Fruit fly (Drosophila melanogaster) whole organism, embryonic: ENCODE measurements around the gene Kaz-m1.
A peak's percentile ranks its signal among the peaks of the same experiment; 100 is the strongest.

Experiments
- CG10462 ChIP-seq: fragments of 200-800 bp; sonication (Bioruptor generic); optimal IDR thresholded peaks from 2 replicates; lab custom pipeline; 2016; ENCODE audit warnings: missing biosample characterization, missing genetic modification characterization
- CG11504 ChIP-seq: fragments of 200-800 bp; sonication (Bioruptor generic); optimal IDR thresholded peaks from 3 replicates; lab custom pipeline; 2019; ENCODE audit warnings: missing biosample characterization, mild to moderate bottlenecking, missing genetic modification characterization, moderate library complexity
- CG12236 ChIP-seq: fragments of 200-800 bp; sonication (Bioruptor generic); optimal IDR thresholded peaks from 2 replicates; lab custom pipeline; 2016; ENCODE audit warnings: missing biosample characterization, missing genetic modification characterization
- CG12744 ChIP-seq: fragments of 200-800 bp; sonication (Bioruptor generic); optimal IDR thresholded peaks from 2 replicates; lab custom pipeline; 2016; ENCODE audit warnings: missing biosample characterization, missing genetic modification characterization
- CG13624 ChIP-seq: fragments of 200-800 bp; sonication (Bioruptor generic); optimal IDR thresholded peaks from 2 replicates; lab custom pipeline; 2016; ENCODE audit warnings: missing biosample characterization, missing genetic modification characterization
- CG14667 ChIP-seq: fragments of 200-800 bp; sonication (Bioruptor generic); IDR thresholded peaks from 2 replicates; pipeline ENCODE4 v1.3.6; 2022; ENCODE audit warnings: missing biosample characterization, missing genetic modification characterization
- CG17385 ChIP-seq: fragments of 200-800 bp; sonication (Bioruptor generic); optimal IDR thresholded peaks from 3 replicates; lab custom pipeline; 2018; ENCODE audit warnings: missing biosample characterization, mild to moderate bottlenecking, missing genetic modification characterization
- CG17829 ChIP-seq: fragments of 200-800 bp; optimal IDR thresholded peaks from 2 replicates; lab custom pipeline; 2019; ENCODE audit warnings: missing biosample characterization, mild to moderate bottlenecking, missing genetic modification characterization, moderate library complexity
- CG4424 ChIP-seq: fragments of 200-800 bp; sonication (Bioruptor generic); optimal IDR thresholded peaks from 3 replicates; lab custom pipeline; 2016; ENCODE audit warnings: missing biosample characterization, missing genetic modification characterization
- CG4707 ChIP-seq: fragments of 200-800 bp; sonication (Bioruptor generic); optimal IDR thresholded peaks from 2 replicates; lab custom pipeline; 2018; ENCODE audit warnings: missing biosample characterization, mild to moderate bottlenecking, missing genetic modification characterization, moderate library complexity
- CG5180 ChIP-seq: fragments of 200-800 bp; sonication (Bioruptor generic); optimal IDR thresholded peaks from 3 replicates; lab custom pipeline; 2017; ENCODE audit warnings: missing biosample characterization, missing genetic modification characterization, mild to moderate bottlenecking, moderate library complexity, missing genetic modification reagents
- CG8765 ChIP-seq: fragments of 200-800 bp; sonication (Bioruptor generic); IDR thresholded peaks from 2 replicates; pipeline ENCODE4 v1.3.6; 2022; ENCODE audit warnings: missing biosample characterization, missing genetic modification characterization
- CG9215 ChIP-seq: fragments of 200-800 bp; sonication (Bioruptor generic); IDR thresholded peaks from 2 replicates; pipeline ENCODE4 v1.3.6; 2022; ENCODE audit warnings: missing biosample characterization, missing genetic modification characterization
- D ChIP-seq, 2 experiments: fragments of 200-800 bp in 1 of 2; fragments of >200 bp in 1 of 2; sonication (Bioruptor generic) in 1 of 2; optimal IDR thresholded peaks; 2 replicates in 1 of 2; 3 replicates in 1 of 2; lab custom pipeline; 2017; ENCODE audit warnings: mild to moderate bottlenecking in 1 of 2, missing biosample characterization in 1 of 2, missing genetic modification characterization in 1 of 2, missing genetic modification reagents in 1 of 2
- Dp ChIP-seq: fragments of 200-800 bp; sonication (Bioruptor generic); optimal IDR thresholded peaks from 2 replicates; lab custom pipeline; 2018; ENCODE audit warnings: missing biosample characterization, mild to moderate bottlenecking, missing genetic modification characterization, moderate library complexity
- Ets65A ChIP-seq: fragments of 200-800 bp; sonication (Bioruptor generic); peaks from one replicate; lab custom pipeline; 2016; ENCODE audit warnings: missing biosample characterization, missing genetic modification characterization
- Hr51 ChIP-seq, 2 experiments: fragments of 200-800 bp; sonication (Bioruptor generic); optimal IDR thresholded peaks; 2 replicates in 1 of 2; 3 replicates in 1 of 2; lab custom pipeline; 2016 to 2018; ENCODE audit warnings: missing biosample characterization in 2 of 2, missing genetic modification characterization in 2 of 2, mild to moderate bottlenecking in 1 of 2, moderate library complexity in 1 of 2
- MTF-1 ChIP-seq: fragments of 200-800 bp; sonication (Bioruptor generic); optimal IDR thresholded peaks from 2 replicates; lab custom pipeline; 2018; ENCODE audit warnings: missing biosample characterization, mild to moderate bottlenecking, missing genetic modification characterization, borderline replicate concordance
- Max ChIP-seq: fragments of 200-800 bp; sonication (Bioruptor generic); optimal IDR thresholded peaks from 2 replicates; lab custom pipeline; 2016; ENCODE audit warnings: missing biosample characterization, mild to moderate bottlenecking, missing genetic modification characterization
- Myb ChIP-seq: fragments of 200-800 bp; sonication (Bioruptor generic); optimal IDR thresholded peaks from 2 replicates; lab custom pipeline; 2016; ENCODE audit warnings: missing biosample characterization, missing genetic modification characterization
- NC2β ChIP-seq: fragments of 200-800 bp; sonication (Bioruptor generic); optimal IDR thresholded peaks from 2 replicates; lab custom pipeline; 2016; ENCODE audit warnings: missing biosample characterization, missing genetic modification characterization
- Nf-YA ChIP-seq: fragments of 200-800 bp; sonication (Bioruptor generic); IDR thresholded peaks from 2 replicates; pipeline ENCODE4 v1.3.6; 2022; ENCODE audit warnings: missing biosample characterization, missing genetic modification characterization
- YL-1 ChIP-seq: fragments of 200-800 bp; sonication (Bioruptor generic); optimal IDR thresholded peaks from 3 replicates; lab custom pipeline; 2017; ENCODE audit warnings: missing biosample characterization, mild to moderate bottlenecking, missing genetic modification characterization
- bab2 ChIP-seq: fragments of 200-800 bp; sonication (Bioruptor generic); optimal IDR thresholded peaks from 2 replicates; lab custom pipeline; 2016; ENCODE audit warnings: missing biosample characterization, missing genetic modification characterization
- bigmax ChIP-seq: fragments of 200-800 bp; sonication (Bioruptor generic); optimal IDR thresholded peaks from 2 replicates; lab custom pipeline; 2018; ENCODE audit warnings: missing biosample characterization, mild to moderate bottlenecking, missing genetic modification characterization
- bowl ChIP-seq: fragments of 200-800 bp; sonication (Bioruptor generic); IDR thresholded peaks from 2 replicates; pipeline ENCODE4 v1.3.6; 2022; ENCODE audit warnings: missing biosample characterization, missing genetic modification characterization
- chif ChIP-seq, 2 experiments: fragments of 200-800 bp; sonication (Bioruptor generic); optimal IDR thresholded peaks; 3 replicates each; lab custom pipeline; 2016; ENCODE audit warnings: missing biosample characterization in 2 of 2, missing genetic modification characterization in 2 of 2
- eve ChIP-seq, 2 experiments: fragments of >200 bp; optimal IDR thresholded peaks; 2 replicates each; lab custom pipeline; 2017; ENCODE audit warnings: missing biosample characterization in 2 of 2, missing genetic modification characterization in 2 of 2
- gcm2 ChIP-seq: fragments of 200-800 bp; sonication (Bioruptor generic); optimal IDR thresholded peaks from 2 replicates; lab custom pipeline; 2016; ENCODE audit warnings: missing biosample characterization, missing genetic modification characterization
- ham ChIP-seq: fragments of 200-800 bp; sonication (Bioruptor generic); IDR thresholded peaks from 2 replicates; pipeline ENCODE4 v1.3.6; 2022; ENCODE audit warnings: missing biosample characterization, missing genetic modification characterization
- hb ChIP-seq: fragments of 200-800 bp; sonication (Bioruptor generic); IDR thresholded peaks from 3 replicates; pipeline ENCODE4 v1.3.6; 2022; ENCODE audit warnings: missing biosample characterization, missing genetic modification characterization; ENCODE audit not compliant: partially characterized antibody
- her ChIP-seq: fragments of 200-800 bp; sonication (Bioruptor generic); optimal IDR thresholded peaks from 2 replicates; lab custom pipeline; 2016; ENCODE audit warnings: missing biosample characterization, missing genetic modification characterization
- kah ChIP-seq: fragments of 200-800 bp; sonication (Bioruptor generic); optimal IDR thresholded peaks from 2 replicates; lab custom pipeline; 2018; ENCODE audit warnings: missing biosample characterization, mild to moderate bottlenecking, missing genetic modification characterization
- ken ChIP-seq: fragments of 200-800 bp; sonication (Bioruptor generic); IDR thresholded peaks from 3 replicates; pipeline ENCODE4 v1.3.6; 2022; ENCODE audit warnings: missing biosample characterization, missing genetic modification characterization
- lmd ChIP-seq: fragments of 200-800 bp; sonication (Bioruptor generic); IDR thresholded peaks from 2 replicates; pipeline ENCODE4 v1.3.6; 2022; ENCODE audit warnings: missing biosample characterization, missing genetic modification characterization
- nau ChIP-seq: fragments of 200-800 bp; sonication (Bioruptor generic); optimal IDR thresholded peaks from 3 replicates; lab custom pipeline; 2017; ENCODE audit warnings: missing biosample characterization, mild to moderate bottlenecking, missing genetic modification characterization, missing genetic modification reagents
- nerfin-1 ChIP-seq: fragments of 200-800 bp; sonication (Bioruptor generic); optimal IDR thresholded peaks from 3 replicates; lab custom pipeline; 2019; ENCODE audit warnings: missing biosample characterization, mild to moderate bottlenecking, missing genetic modification characterization, moderate library complexity
- nmo ChIP-seq: fragments of 200-800 bp; sonication (Bioruptor generic); optimal IDR thresholded peaks from 2 replicates; lab custom pipeline; 2018; ENCODE audit warnings: missing biosample characterization, mild to moderate bottlenecking, missing genetic modification characterization, moderate library complexity
- oc ChIP-seq: fragments of 200-800 bp; sonication (Bioruptor generic); optimal IDR thresholded peaks from 2 replicates; lab custom pipeline; 2018; ENCODE audit warnings: missing biosample characterization, mild to moderate bottlenecking, missing genetic modification characterization, moderate library complexity
- peb ChIP-seq: fragments of 200-800 bp; sonication (Bioruptor generic); IDR thresholded peaks from 2 replicates; pipeline ENCODE4 v1.3.6; 2022; ENCODE audit warnings: missing biosample characterization, missing genetic modification characterization
- phol ChIP-seq: fragments of 200-800 bp; sonication (Bioruptor generic); optimal IDR thresholded peaks from 3 replicates; lab custom pipeline; 2018; ENCODE audit warnings: missing biosample characterization, mild to moderate bottlenecking, missing genetic modification characterization, moderate library complexity
- pnt ChIP-seq: fragments of 200-800 bp; sonication (Bioruptor generic); optimal IDR thresholded peaks from 3 replicates; lab custom pipeline; 2016; ENCODE audit warnings: missing biosample characterization, missing genetic modification characterization
- ranshi ChIP-seq: fragments of 200-800 bp; sonication (Bioruptor generic); IDR thresholded peaks from 2 replicates; pipeline ENCODE4 v1.3.6; 2022; ENCODE audit warnings: missing biosample characterization, missing genetic modification characterization
- row ChIP-seq: fragments of 200-800 bp; sonication (Bioruptor generic); IDR thresholded peaks from 3 replicates; pipeline ENCODE4 v1.3.6; 2022; ENCODE audit warnings: missing biosample characterization, missing genetic modification characterization
- sisA ChIP-seq: fragments of 200-800 bp; sonication (Bioruptor generic); IDR thresholded peaks from 2 replicates; pipeline ENCODE4 v1.3.6; 2022; ENCODE audit warnings: missing biosample characterization, missing genetic modification characterization
- tx ChIP-seq: fragments of 200-800 bp; sonication (Bioruptor generic); optimal IDR thresholded peaks from 2 replicates; lab custom pipeline; 2016; ENCODE audit warnings: missing biosample characterization, missing genetic modification characterization
- vfl ChIP-seq: fragments of 200-800 bp; sonication (Bioruptor generic); optimal IDR thresholded peaks from 2 replicates; lab custom pipeline; 2016; ENCODE audit warnings: missing biosample characterization, missing genetic modification characterization
- wek ChIP-seq: fragments of 200-800 bp; sonication (Bioruptor generic); optimal IDR thresholded peaks from 3 replicates; lab custom pipeline; 2018; ENCODE audit warnings: missing biosample characterization, mild to moderate bottlenecking, missing genetic modification characterization, moderate library complexity
- zfh1 ChIP-seq: fragments of 200-800 bp; sonication (Bioruptor generic); IDR thresholded peaks from 3 replicates; pipeline ENCODE4 v1.3.6; 2022; ENCODE audit warnings: missing biosample characterization, missing genetic modification characterization

The Kaz-m1 gene

DNA sequence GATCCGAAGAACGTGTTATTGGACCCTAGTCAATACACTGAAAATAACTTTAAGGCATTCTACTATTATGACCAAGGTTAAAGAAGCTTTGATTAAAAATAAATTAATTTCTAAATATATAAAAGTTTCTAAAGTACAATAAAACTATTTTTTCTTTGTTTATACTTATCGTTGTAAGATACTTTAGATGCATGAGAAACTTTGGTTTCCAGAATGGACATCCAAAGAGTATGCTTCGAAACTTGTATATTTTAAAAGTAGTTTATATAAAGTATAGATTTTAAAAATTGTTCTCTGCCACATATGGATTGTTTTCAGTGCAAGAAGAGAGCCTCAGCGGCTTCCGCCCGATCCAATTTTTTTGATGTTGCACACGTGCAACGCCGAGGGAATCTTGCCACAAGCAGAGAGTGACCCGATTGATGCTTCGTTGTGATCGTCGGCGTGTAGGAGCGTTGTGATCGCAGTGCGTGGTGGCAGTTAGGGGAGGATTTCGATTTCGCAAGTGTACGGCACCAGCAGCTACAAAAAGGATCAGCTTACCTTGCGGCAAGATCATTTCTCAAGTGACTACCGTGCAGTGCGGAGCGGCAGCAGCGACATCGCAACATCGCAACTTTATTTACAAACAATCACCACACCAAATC lies 17.3 kb upstream of the Kaz-m1 start (continued):
- TF ChIP-seq Myb (GFP tag; lab: Kevin White, UChicago), result no peak
- no peak for TF ChIP-seq Dp
- no peak for TF ChIP-seq bigmax (GFP tag; lab: Kevin White, UChicago)
- peak; percentile 36; the same call in 1 of the 2 replicates for TF ChIP-seq CG14667 (GFP tag; lab: Robert Waterston, UW)
- TF ChIP-seq D (optimal IDR thresholded peaks at IDR 0.05; lab: Kevin White, UChicago), result no peak
- peak; percentile 91 for TF ChIP-seq D (GFP tag; optimal IDR thresholded peaks at IDR 0.05; lab: Kevin White, UChicago)
- TF ChIP-seq Hr51 (GFP tag; optimal IDR thresholded peaks at IDR 0.05; lab: Kevin White, UChicago), result peak; percentile 13 to 71
- TF ChIP-seq CG11504, result peak; percentile 85
- peak; percentile 84 for TF ChIP-seq zfh1 (GFP tag; lab: Robert Waterston, UW)
- TF ChIP-seq peb (GFP tag; lab: Robert Waterston, UW), result peak; percentile 55; the same call in 1 of the 2 replicates
- no peak for TF ChIP-seq CG12744 (GFP tag; lab: Kevin White, UChicago)
- TF ChIP-seq bowl (GFP tag; lab: Robert Waterston, UW), result no peak
- TF ChIP-seq YL-1 (GFP tag; lab: Kevin White, UChicago), result peak; percentile 39
- TF ChIP-seq CG9215 (GFP tag; lab: Robert Waterston, UW), result 0 out of 2 replicates have a peak, but pooled peaks have one; percentile 14
- peak; percentile 95 for TF ChIP-seq nmo (GFP tag; lab: Kevin White, UChicago)
- TF ChIP-seq bab2 (GFP tag; lab: Kevin White, UChicago), result peak; percentile 19
- TF ChIP-seq MTF-1 (GFP tag; lab: Kevin White, UChicago), result peak; percentile 61
- TF ChIP-seq CG8765 (GFP tag; lab: Robert Waterston, UW), result peak; percentile 73; the same call in 1 of the 2 replicates
- 0 out of 2 replicates have a peak, but pooled peaks have one; percentile 38 for TF ChIP-seq Nf-YA (GFP tag; lab: Robert Waterston, UW)
- TF ChIP-seq CG5180 (GFP tag; lab: Kevin White, UChicago), result peak; percentile 35
- peak; percentile 95 for TF ChIP-seq phol
- no peak for TF ChIP-seq Ets65A
- no peak for TF ChIP-seq vfl (GFP tag; lab: Kevin White, UChicago)
- peak; percentile 50 for TF ChIP-seq CG4707 (GFP tag; lab: Kevin White, UChicago)
- TF ChIP-seq tx (GFP tag; lab: Kevin White, UChicago), result no peak
- no peak for TF ChIP-seq pnt (GFP tag; lab: Kevin White, UChicago)
- TF ChIP-seq chif (GFP tag; optimal IDR thresholded peaks at IDR 0.05; lab: Kevin White, UChicago), result peak in 1 of 2 experiments; percentile 65
- peak; percentile 84 for TF ChIP-seq oc (tag; lab: Kevin White, UChicago)
- TF ChIP-seq CG17829 (tag; lab: Kevin White, UChicago), result peak; percentile 97
- TF ChIP-seq CG12236 (GFP tag; lab: Kevin White, UChicago), result no peak
- no peak for TF ChIP-seq ham (GFP tag; lab: Robert Waterston, UW)
- TF ChIP-seq lmd (GFP tag; lab: Robert Waterston, UW), result peak; percentile 75
- peak; percentile 67 for TF ChIP-seq CG17385 (GFP tag; lab: Kevin White, UChicago)
- peak; percentile 87 for TF ChIP-seq CG10462 (GFP tag; lab: Kevin White, UChicago)
- no peak for TF ChIP-seq hb (GFP tag; lab: Robert Waterston, UW)
- no peak; the same call in 1 of the 2 replicates for TF ChIP-seq ranshi (GFP tag; lab: Robert Waterston, UW)
- no peak for TF ChIP-seq her (GFP tag; lab: Kevin White, UChicago)
- peak; percentile 49 for TF ChIP-seq sisA (GFP tag; lab: Robert Waterston, UW)
- TF ChIP-seq CG13624 (GFP tag; lab: Kevin White, UChicago), result no peak
- TF ChIP-seq eve (GFP tag; optimal IDR thresholded peaks at IDR 0.05; lab: Kevin White, UChicago), result no peak
- TF ChIP-seq row, result peak; percentile 79
- TF ChIP-seq NC2β (GFP tag; lab: Kevin White, UChicago), result no peak
- peak; percentile 81 for TF ChIP-seq nerfin-1 (tag; lab: Kevin White, UChicago)
- no peak for TF ChIP-seq wek (GFP tag; lab: Kevin White, UChicago)
- peak; percentile 83 for TF ChIP-seq CG4424 (GFP tag; lab: Kevin White, UChicago)
- TF ChIP-seq Max (GFP tag; lab: Kevin White, UChicago), result peak; percentile 73
- TF ChIP-seq gcm2 (GFP tag; lab: Kevin White, UChicago), result no peak
- TF ChIP-seq kah (GFP tag; lab: Kevin White, UChicago), result no peak
- TF ChIP-seq nau (GFP tag; lab: Kevin White, UChicago), result no peak
- no peak for TF ChIP-seq ken
